Worm (Caenorhabditis elegans) whole organism, midembryonic: ENCODE data around the gene F35E12.6.

Experiments used
- flt-1 ChIP-seq: fragments of 200-800 bp; sonication (Bioruptor generic); IDR thresholded peaks from 2 replicates; pipeline ENCODE4 v1.3.6; 2022; ENCODE audit warnings: missing genetic modification characterization, missing compliant biosample characterization
- med-1 ChIP-seq: sonication (generic microtip); optimal IDR thresholded peaks from 2 replicates; lab custom pipeline; 2017; ENCODE audit warnings: missing genetic modification characterization, mild to moderate bottlenecking, missing compliant biosample characterization, antibody characterized with exemption, missing genetic modification reagents; ENCODE audit not compliant: insufficient read depth

DNA sequence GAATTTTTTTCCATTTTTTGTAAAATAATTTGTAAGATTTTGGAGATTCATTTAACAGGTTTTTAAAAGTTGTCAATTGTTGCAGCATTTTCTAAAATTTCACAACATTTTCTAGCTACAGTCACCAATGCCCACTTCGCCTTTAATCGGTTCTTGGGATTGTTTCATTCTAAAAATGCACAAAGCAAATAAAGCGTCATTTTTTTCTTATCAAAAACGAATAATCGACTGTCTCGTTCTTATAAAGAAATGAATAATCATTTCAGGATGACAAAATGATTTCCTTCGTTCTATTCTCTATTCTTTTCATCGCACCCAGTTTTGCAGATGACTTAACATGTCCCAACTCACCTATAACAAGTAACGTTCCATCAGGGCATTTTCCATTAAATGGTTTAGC, 39.5 kb upstream of the F35E12.6 start, which contains the start of gene F53C11.1:
- no peak for TF ChIP-seq med-1 (GFP tag; lab: Kevin White, UChicago)
- no peak for TF ChIP-seq flt-1 (GFP tag; lab: Robert Waterston, UW)
